Worm (Caenorhabditis elegans): ENCODE measurements around the gene Y11D7A.10.

Y11D7A.10 gene

DNA sequence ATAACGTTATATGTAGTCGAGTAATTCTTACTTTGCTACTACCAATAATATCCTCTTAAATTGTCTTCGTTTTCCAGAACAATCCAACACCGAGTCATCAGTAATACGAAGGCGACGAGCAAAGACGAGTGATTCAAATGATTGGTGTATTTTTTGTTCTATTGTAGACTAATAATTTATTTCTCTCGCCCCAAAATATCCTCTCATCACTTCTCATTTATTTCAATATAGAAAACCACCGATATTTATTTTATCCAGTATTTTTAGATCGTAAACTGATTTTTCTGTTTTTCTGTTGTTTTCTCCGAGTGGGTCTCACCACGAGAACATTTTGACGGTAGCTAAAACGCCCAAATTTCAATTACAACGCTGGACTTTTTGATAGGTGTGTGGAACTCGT lies 31.9 kb downstream of the Y11D7A.10 start:
- TF ChIP-seq klf-2 (GFP tag; conservative IDR thresholded peaks at IDR 0.05) (no peak), T22C8.4 (GFP tag; IDR thresholded peaks at IDR 0.05) (no peak), ztf-29 (GFP tag; IDR thresholded peaks at IDR 0.05) (no peak), tab-1 (GFP tag; IDR thresholded peaks at IDR 0.05) (no peak), med-1 (GFP tag; optimal IDR thresholded peaks at IDR 0.05; ENCODE audit: insufficient read depth) (no peak), cog-1 (tag; optimal IDR thresholded peaks at IDR 0.05) (no peak)

DNA sequence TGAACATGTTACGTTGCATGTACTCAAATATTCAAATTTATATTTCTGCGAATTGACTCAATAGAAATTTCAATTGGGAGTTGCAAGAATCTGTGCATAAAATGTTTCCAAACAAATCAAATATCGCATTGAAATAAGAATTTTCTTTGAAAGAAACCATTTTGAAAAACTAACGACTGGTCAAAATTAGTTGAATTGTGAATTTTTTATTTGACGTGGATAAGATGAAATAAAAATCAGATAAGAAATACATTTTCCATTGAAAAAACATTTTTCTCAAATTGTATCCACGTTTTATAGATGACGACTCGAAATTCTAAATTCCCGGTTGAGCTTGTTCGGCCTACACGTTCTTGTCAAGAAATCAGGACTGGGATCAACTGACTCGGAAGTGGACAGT lies 34.7 kb downstream of the Y11D7A.10 start, which contains the start of gene C46C2.3:
Gene C46C2.3, plus strand, starts transcription at position 301 of the 400 bp plus-strand sequence.
- TF ChIP-seq klf-2 (GFP tag; conservative IDR thresholded peaks at IDR 0.05) (no peak), T22C8.4 (GFP tag; IDR thresholded peaks at IDR 0.05) (no peak), ztf-23 (GFP tag; IDR thresholded peaks at IDR 0.05) (no peak), med-1 (GFP tag; optimal IDR thresholded peaks at IDR 0.05; ENCODE audit: insufficient read depth) (no peak), flt-1 (GFP tag; IDR thresholded peaks at IDR 0.05) (no peak), tab-1 (GFP tag; IDR thresholded peaks at IDR 0.05) (no peak), ztf-29 (GFP tag; IDR thresholded peaks at IDR 0.05) (no peak), ref-1 (GFP tag; conservative IDR thresholded peaks at IDR 0.05) (no peak)

DNA sequence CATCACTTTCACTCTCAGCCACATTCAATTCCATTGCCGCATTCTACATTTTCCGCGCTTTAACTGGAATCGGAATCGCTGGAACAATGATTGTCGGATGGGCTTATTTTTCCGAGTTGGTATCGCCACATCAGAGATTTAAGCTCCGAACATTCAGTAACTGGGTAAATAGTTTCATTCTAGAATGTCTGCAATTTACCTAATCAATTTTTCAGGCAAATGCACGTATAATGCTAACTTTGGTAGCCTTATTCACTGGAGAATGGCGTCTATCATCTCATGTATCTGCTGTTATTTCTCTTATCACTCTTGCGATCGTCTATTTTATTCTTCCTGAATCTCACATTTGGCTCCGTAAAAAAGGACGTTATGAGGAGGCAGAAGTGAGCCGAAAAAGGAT lies 41.2 kb downstream of the Y11D7A.10 start:
- no peak for TF ChIP-seq T22C8.4 (GFP tag; IDR thresholded peaks at IDR 0.05)
- TF ChIP-seq klf-2 (GFP tag; conservative IDR thresholded peaks at IDR 0.05): no peak
- no peak for TF ChIP-seq ref-1 (GFP tag; conservative IDR thresholded peaks at IDR 0.05)
- TF ChIP-seq flt-1 (GFP tag; IDR thresholded peaks at IDR 0.05): no peak
- TF ChIP-seq ztf-29 (GFP tag; IDR thresholded peaks at IDR 0.05): no peak

- TF ChIP-seq T22C8.4 (GFP tag; IDR thresholded peaks at IDR 0.05): no peak
- TF ChIP-seq ref-1 (GFP tag; conservative IDR thresholded peaks at IDR 0.05): no peak
- no peak for TF ChIP-seq flt-1 (GFP tag; IDR thresholded peaks at IDR 0.05)
- TF ChIP-seq cog-1 (tag; optimal IDR thresholded peaks at IDR 0.05): no peak
- TF ChIP-seq tab-1 (GFP tag; IDR thresholded peaks at IDR 0.05): no peak
- no peak for TF ChIP-seq ztf-29 (GFP tag; IDR thresholded peaks at IDR 0.05)
- TF ChIP-seq ztf-23 (GFP tag; IDR thresholded peaks at IDR 0.05): no peak
- no peak for TF ChIP-seq med-1 (GFP tag; optimal IDR thresholded peaks at IDR 0.05; ENCODE audit: insufficient read depth)
- TF ChIP-seq klf-2 (GFP tag; conservative IDR thresholded peaks at IDR 0.05): no peak
Observed at ce11 chrIV:9217426-9217825, 42.1 kb downstream of the Y11D7A.10 start, which contains the start of gene C46C2.2. C46C2.2 (plus strand) TSS chrIV:9217726.

DNA sequence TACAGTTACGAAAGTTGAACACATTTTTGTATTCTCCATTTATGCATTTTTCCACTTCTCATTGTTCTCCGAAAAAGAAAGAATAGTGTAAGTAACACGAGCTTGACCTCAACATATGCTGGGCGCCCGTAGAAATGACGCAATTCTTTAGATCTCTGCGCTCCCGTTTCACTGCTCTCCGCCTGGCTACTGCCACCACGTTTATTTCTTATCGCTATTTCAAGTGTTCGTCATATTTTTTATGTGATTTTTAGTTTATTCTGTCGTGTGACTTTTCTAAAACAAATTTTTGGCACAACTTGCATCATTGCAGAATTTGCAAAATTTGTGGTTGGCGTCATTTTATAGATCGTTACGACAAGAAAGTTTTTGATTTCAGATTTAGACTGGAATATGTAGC lies 42.6 kb downstream of the Y11D7A.10 start:
- TF ChIP-seq ztf-29 (GFP tag; IDR thresholded peaks at IDR 0.05): no peak
- TF ChIP-seq med-1 (GFP tag; optimal IDR thresholded peaks at IDR 0.05; ENCODE audit: insufficient read depth): no peak
- no peak for TF ChIP-seq cog-1 (tag; optimal IDR thresholded peaks at IDR 0.05)
- TF ChIP-seq ref-1 (GFP tag; conservative IDR thresholded peaks at IDR 0.05): no peak
- TF ChIP-seq ztf-23 (GFP tag; IDR thresholded peaks at IDR 0.05): no peak
- no peak for TF ChIP-seq tab-1 (GFP tag; IDR thresholded peaks at IDR 0.05)
- TF ChIP-seq klf-2 (GFP tag; conservative IDR thresholded peaks at IDR 0.05): no peak
- no peak for TF ChIP-seq T22C8.4 (GFP tag; IDR thresholded peaks at IDR 0.05)
- TF ChIP-seq flt-1 (GFP tag; IDR thresholded peaks at IDR 0.05): no peak

DNA sequence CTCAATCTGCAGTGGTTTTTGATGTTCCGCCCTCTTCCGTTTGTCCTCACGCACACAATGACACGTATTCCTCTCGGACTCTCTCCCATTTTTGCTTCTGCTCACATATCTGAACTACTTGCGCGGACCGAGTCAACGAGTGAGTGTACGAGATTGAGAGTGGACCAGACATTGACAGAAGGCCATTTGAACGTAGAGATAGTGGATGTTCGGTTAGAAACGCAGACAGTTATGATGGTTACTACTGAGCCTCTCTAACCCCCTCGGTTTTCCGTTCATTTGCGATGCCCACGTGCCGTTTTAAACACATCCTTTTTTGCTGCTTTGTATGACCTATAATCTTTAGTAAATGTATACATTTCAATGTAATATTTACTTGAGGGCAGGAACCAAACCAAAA lies 43.1 kb downstream of the Y11D7A.10 start:
- TF ChIP-seq flt-1 (GFP tag; IDR thresholded peaks at IDR 0.05): 0 out of 2 replicates have a peak, but pooled peaks have one; percentile 11
- no peak for TF ChIP-seq klf-2 (GFP tag; conservative IDR thresholded peaks at IDR 0.05)
- no peak for TF ChIP-seq tab-1 (GFP tag; IDR thresholded peaks at IDR 0.05)

DNA sequence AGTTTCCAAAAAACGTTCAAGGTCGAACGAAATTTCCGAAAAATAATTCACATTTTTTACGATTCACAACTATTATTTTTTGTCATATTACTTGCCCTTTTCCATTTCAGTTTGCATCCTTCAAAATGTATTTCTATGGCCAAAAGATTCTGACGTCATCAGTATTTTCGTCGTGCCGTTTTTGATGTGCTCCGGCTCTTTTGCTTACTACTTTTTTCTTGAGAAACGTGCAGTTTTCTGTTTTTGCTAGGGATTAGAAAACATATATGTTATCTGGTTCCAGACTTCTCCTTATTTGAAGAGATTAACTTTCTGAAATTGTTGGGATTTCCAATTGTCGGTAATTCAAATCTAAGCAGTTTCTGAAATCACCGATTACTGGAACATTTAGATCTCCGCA lies 43.7 kb downstream of the Y11D7A.10 start:
- TF ChIP-seq med-1 (GFP tag; optimal IDR thresholded peaks at IDR 0.05; ENCODE audit: insufficient read depth): no peak
- TF ChIP-seq ztf-29 (GFP tag; IDR thresholded peaks at IDR 0.05): no peak
- no peak for TF ChIP-seq tab-1 (GFP tag; IDR thresholded peaks at IDR 0.05)
- no peak for TF ChIP-seq cog-1 (tag; optimal IDR thresholded peaks at IDR 0.05)
- TF ChIP-seq flt-1 (GFP tag; IDR thresholded peaks at IDR 0.05): no peak

DNA sequence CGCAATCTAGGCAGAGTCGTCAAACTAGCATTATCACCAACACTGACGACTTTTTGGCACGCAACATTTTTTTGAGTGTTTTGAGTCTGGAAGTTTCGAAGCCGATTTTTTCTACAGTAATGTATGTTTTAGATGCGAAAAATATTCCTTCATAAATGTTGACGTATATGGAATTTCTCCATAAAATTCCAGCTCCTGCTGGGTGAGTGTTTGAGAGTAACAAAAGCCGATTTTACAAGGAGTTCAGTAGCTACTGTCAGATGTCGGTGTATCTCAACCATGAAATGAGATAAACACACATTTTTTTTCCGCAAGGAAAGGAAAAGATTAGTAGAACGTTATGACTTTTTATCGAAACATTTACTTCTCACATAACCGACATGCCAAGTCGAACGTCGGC lies 44.7 kb downstream of the Y11D7A.10 start:
- no peak for TF ChIP-seq med-1 (GFP tag; optimal IDR thresholded peaks at IDR 0.05; ENCODE audit: insufficient read depth)
- TF ChIP-seq T22C8.4 (GFP tag; IDR thresholded peaks at IDR 0.05): no peak
- TF ChIP-seq flt-1 (GFP tag; IDR thresholded peaks at IDR 0.05): no peak
- TF ChIP-seq tab-1 (GFP tag; IDR thresholded peaks at IDR 0.05): no peak
- no peak for TF ChIP-seq ztf-23 (GFP tag; IDR thresholded peaks at IDR 0.05)
- TF ChIP-seq ztf-29 (GFP tag; IDR thresholded peaks at IDR 0.05): no peak

DNA sequence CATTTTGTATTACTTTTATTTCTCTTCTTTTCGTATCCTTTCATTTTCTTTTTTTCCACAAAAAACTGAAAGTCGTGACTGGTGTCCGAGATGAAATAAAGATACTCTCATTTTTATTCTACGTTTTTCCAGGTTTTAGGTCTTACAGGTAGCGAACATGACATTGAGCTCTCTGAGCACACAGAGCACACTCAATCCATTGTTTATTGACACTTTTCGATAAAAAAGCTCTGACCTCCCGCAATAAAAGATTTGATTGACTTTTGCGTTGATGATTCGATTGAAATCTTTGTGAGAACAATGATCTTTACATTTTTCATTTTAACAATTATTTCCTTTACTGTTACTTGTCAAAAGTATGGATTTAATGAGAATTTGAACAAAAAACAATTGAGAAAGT lies 47.4 kb downstream of the Y11D7A.10 start, which contains the start of gene C46C2.6:
Gene C46C2.6, plus strand, starts transcription at position 301 of the 400 bp plus-strand sequence.
- TF ChIP-seq med-1 (GFP tag; optimal IDR thresholded peaks at IDR 0.05; ENCODE audit: insufficient read depth) (no peak), T22C8.4 (GFP tag; IDR thresholded peaks at IDR 0.05) (no peak), ref-1 (GFP tag; conservative IDR thresholded peaks at IDR 0.05) (no peak), flt-1 (GFP tag; IDR thresholded peaks at IDR 0.05) (no peak), ztf-29 (GFP tag; IDR thresholded peaks at IDR 0.05) (no peak), cog-1 (tag; optimal IDR thresholded peaks at IDR 0.05) (no peak), ztf-23 (GFP tag; IDR thresholded peaks at IDR 0.05) (no peak), tab-1 (GFP tag; IDR thresholded peaks at IDR 0.05) (no peak), klf-2 (GFP tag; conservative IDR thresholded peaks at IDR 0.05) (no peak)

DNA sequence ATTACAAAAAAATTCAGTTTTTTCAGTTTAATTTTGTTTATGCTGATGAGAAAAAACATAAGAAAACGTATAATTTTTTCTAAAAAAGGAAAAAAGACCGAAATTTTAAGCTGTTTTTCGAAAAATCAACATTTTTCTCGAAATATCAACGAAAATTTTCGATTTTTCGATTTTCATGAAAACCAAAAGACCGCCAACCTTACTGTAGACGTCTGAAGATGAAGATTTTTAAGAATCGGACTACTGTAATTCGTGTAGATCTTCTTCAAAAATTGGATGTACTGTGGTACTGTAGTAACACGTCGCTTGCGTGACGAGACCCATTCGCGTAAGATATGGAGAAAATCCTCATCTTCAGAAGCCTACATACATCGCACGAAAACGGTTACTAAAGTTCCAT lies 48.7 kb downstream of the Y11D7A.10 start:
- TF ChIP-seq flt-1 (GFP tag; IDR thresholded peaks at IDR 0.05) (no peak), klf-2 (GFP tag; conservative IDR thresholded peaks at IDR 0.05) (no peak), cog-1 (tag; optimal IDR thresholded peaks at IDR 0.05) (no peak), tab-1 (GFP tag; IDR thresholded peaks at IDR 0.05) (no peak), ztf-29 (GFP tag; IDR thresholded peaks at IDR 0.05) (no peak), ztf-23 (GFP tag; IDR thresholded peaks at IDR 0.05) (no peak), ref-1 (GFP tag; conservative IDR thresholded peaks at IDR 0.05) (no peak), med-1 (GFP tag; optimal IDR thresholded peaks at IDR 0.05; ENCODE audit: insufficient read depth) (no peak)

Data from whole organism, midembryonic.